Worm (Caenorhabditis elegans): ENCODE results near the gene srw-63.

- no peak for TF ChIP-seq tra-4 (tag; optimal IDR thresholded peaks at IDR 0.05)
- no peak for TF ChIP-seq flt-1 (GFP tag; IDR thresholded peaks at IDR 0.05)
- no peak for TF ChIP-seq hnd-1 (tag; optimal IDR thresholded peaks at IDR 0.05)
- no peak for TF ChIP-seq F13C5.2 (tag; optimal IDR thresholded peaks at IDR 0.05)
- no peak for TF ChIP-seq tbx-37 (GFP tag; conservative IDR thresholded peaks at IDR 0.05)
- no peak for TF ChIP-seq ama-1 (optimal IDR thresholded peaks at IDR 0.05)
- no peak for TF ChIP-seq ets-7 (tag; optimal IDR thresholded peaks at IDR 0.05)
- TF ChIP-seq tbx-11 (GFP tag; IDR thresholded peaks at IDR 0.05), result no peak
- TF ChIP-seq hmbx-1 (tag; optimal IDR thresholded peaks at IDR 0.05), result no peak
Measured at ce11 chrIV:14050442-14050841, 34.7 kb upstream of the srw-63 start.

All from whole organism, early embryonic.